Worm (Caenorhabditis elegans) whole organism, late embryonic: ENCODE measurements around the gene Y60A3A.25.

ENCODE experiments used
- fkh-10 ChIP-seq: fragments of 150-350 bp; optimal IDR thresholded peaks from 2 replicates; lab custom pipeline; 2014; ENCODE audit warnings: missing biosample characterization, missing genetic modification reagents, missing genetic modification characterization
- nhr-11 ChIP-seq: fragments of 150-350 bp; optimal IDR thresholded peaks from 2 replicates; lab custom pipeline; 2014; ENCODE audit warnings: missing biosample characterization, missing genetic modification characterization
- odd-2 ChIP-seq: sonication (generic microtip); optimal IDR thresholded peaks from 2 replicates; lab custom pipeline; 2017; ENCODE audit warnings: antibody characterized with exemption, mild to moderate bottlenecking, missing genetic modification characterization, missing compliant biosample characterization
- pha-2 ChIP-seq: sonication (generic microtip); optimal IDR thresholded peaks from 2 replicates; lab custom pipeline; 2017; ENCODE audit warnings: mild to moderate bottlenecking, missing genetic modification characterization, missing compliant biosample characterization
- pha-4 ChIP-seq: fragments of 150-350 bp; optimal IDR thresholded peaks from 2 replicates; lab custom pipeline; 2018; ENCODE audit warnings: missing biosample characterization, missing genetic modification reagents, missing genetic modification characterization

DNA sequence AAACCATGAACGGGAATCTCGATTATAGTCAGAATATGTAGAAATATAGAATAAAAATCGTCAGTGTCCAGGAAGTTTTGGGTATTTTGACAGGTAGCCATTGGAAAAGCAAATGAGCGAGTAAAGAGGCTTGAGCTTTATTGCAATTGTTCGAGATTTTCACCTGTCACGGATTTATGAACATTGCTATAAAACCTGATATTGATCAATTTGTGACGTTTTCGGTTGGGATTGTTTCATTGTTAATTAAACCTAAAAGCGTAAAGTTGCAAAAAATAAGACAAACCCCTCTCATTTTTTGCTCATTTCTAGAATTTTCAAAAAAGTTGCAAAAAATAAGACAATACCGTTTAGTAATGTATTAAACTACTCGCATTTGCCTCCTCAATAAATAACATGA lies 15.8 kb downstream of the Y60A3A.25 start, which contains the start of gene srh-183:
- TF ChIP-seq odd-2 (tag; lab: Kevin White, UChicago), result no peak
- TF ChIP-seq nhr-11 (tag; lab: Kevin White, UChicago), result no peak
- no peak for TF ChIP-seq pha-4 (tag; lab: Kevin White, UChicago)
- TF ChIP-seq pha-2 (tag; lab: Kevin White, UChicago), result no peak
- no peak for TF ChIP-seq fkh-10 (GFP tag; lab: Kevin White, UChicago)
